Fruit fly (Drosophila melanogaster) whole organism, embryonic: ENCODE results near the gene Evi5.

Experiments used
- Ada2b ChIP-seq: fragments of 200-800 bp; sonication (Bioruptor generic); IDR thresholded peaks from 2 replicates; pipeline ENCODE4 v1.3.6; 2022; ENCODE audit warnings: missing biosample characterization, missing genetic modification characterization
- Adf1 ChIP-seq: fragments of 200-800 bp; sonication (Bioruptor generic); IDR thresholded peaks from 2 replicates; pipeline ENCODE4 v1.3.6; 2022; ENCODE audit warnings: missing biosample characterization, missing genetic modification characterization
- Bgb ChIP-seq: fragments of 200-800 bp; sonication (Bioruptor generic); IDR thresholded peaks from 2 replicates; pipeline ENCODE4 v1.3.6; 2022; ENCODE audit warnings: missing biosample characterization, missing genetic modification characterization; ENCODE audit not compliant: partially characterized antibody
- Bteb2 ChIP-seq: fragments of 200-800 bp; sonication (Bioruptor generic); optimal IDR thresholded peaks from 2 replicates; lab custom pipeline; 2016; ENCODE audit warnings: missing biosample characterization, missing genetic modification characterization
- CG1024 ChIP-seq: fragments of 200-800 bp; sonication (Bioruptor generic); IDR thresholded peaks from 2 replicates; pipeline ENCODE4 v1.3.6; 2022; ENCODE audit warnings: missing biosample characterization, missing genetic modification characterization
- CG10267 ChIP-seq: fragments of 200-800 bp; sonication (Bioruptor generic); optimal IDR thresholded peaks from 2 replicates; lab custom pipeline; 2018; ENCODE audit warnings: missing biosample characterization, mild to moderate bottlenecking, missing genetic modification characterization, moderate library complexity
- CG11504 ChIP-seq: fragments of 200-800 bp; sonication (Bioruptor generic); optimal IDR thresholded peaks from 3 replicates; lab custom pipeline; 2019; ENCODE audit warnings: missing biosample characterization, mild to moderate bottlenecking, missing genetic modification characterization, moderate library complexity
- CG12071 ChIP-seq: fragments of 200-800 bp; sonication (Bioruptor generic); optimal IDR thresholded peaks from 3 replicates; lab custom pipeline; 2018; ENCODE audit warnings: missing biosample characterization, mild to moderate bottlenecking, missing genetic modification characterization
- CG12299 ChIP-seq: fragments of 200-800 bp; sonication (Bioruptor generic); optimal IDR thresholded peaks from 2 replicates; lab custom pipeline; 2018; ENCODE audit warnings: missing biosample characterization, mild to moderate bottlenecking, missing genetic modification characterization
- CG12391 ChIP-seq: fragments of 200-800 bp; sonication (Bioruptor generic); optimal IDR thresholded peaks from 3 replicates; lab custom pipeline; 2018; ENCODE audit warnings: missing biosample characterization, mild to moderate bottlenecking, missing genetic modification characterization, moderate library complexity
- CG16779 ChIP-seq: fragments of 200-800 bp; sonication (Bioruptor generic); IDR thresholded peaks from 2 replicates; pipeline ENCODE4 v1.3.6; 2022; ENCODE audit warnings: missing biosample characterization, missing genetic modification characterization
- CG16863 ChIP-seq: fragments of 200-800 bp; sonication (Bioruptor generic); optimal IDR thresholded peaks from 3 replicates; lab custom pipeline; 2016; ENCODE audit warnings: missing biosample characterization, missing genetic modification characterization
- CG18476 ChIP-seq: fragments of 200-800 bp; sonication (Bioruptor generic); optimal IDR thresholded peaks from 2 replicates; lab custom pipeline; 2016; ENCODE audit warnings: missing biosample characterization, mild to moderate bottlenecking, missing genetic modification characterization
- CG33213 ChIP-seq: fragments of 200-800 bp; sonication (Bioruptor generic); optimal IDR thresholded peaks from 3 replicates; lab custom pipeline; 2016; ENCODE audit warnings: missing biosample characterization, missing genetic modification characterization
- CG33557 ChIP-seq: fragments of 200-800 bp; sonication (Bioruptor generic); optimal IDR thresholded peaks from 2 replicates; lab custom pipeline; 2019; ENCODE audit warnings: missing biosample characterization, mild to moderate bottlenecking, missing genetic modification characterization, moderate library complexity
- CG3995 ChIP-seq: fragments of 200-800 bp; sonication (Bioruptor generic); optimal IDR thresholded peaks from 3 replicates; lab custom pipeline; 2016; ENCODE audit warnings: missing biosample characterization, missing genetic modification characterization
- CG5245 ChIP-seq: fragments of 200-800 bp; sonication (Bioruptor generic); optimal IDR thresholded peaks from 3 replicates; lab custom pipeline; 2016; ENCODE audit warnings: missing biosample characterization, missing genetic modification characterization
- CG7987 ChIP-seq: fragments of 200-800 bp; sonication (Bioruptor generic); optimal IDR thresholded peaks from 2 replicates; lab custom pipeline; 2018; ENCODE audit warnings: missing biosample characterization, mild to moderate bottlenecking, missing genetic modification characterization, moderate library complexity
- Dll ChIP-seq: fragments of 200-800 bp; sonication (Bioruptor generic); IDR thresholded peaks from 4 replicates; pipeline ENCODE4 v1.3.6; 2022; ENCODE audit warnings: missing biosample characterization, missing genetic modification characterization; ENCODE audit not compliant: partially characterized antibody
- Dp ChIP-seq: fragments of 200-800 bp; sonication (Bioruptor generic); optimal IDR thresholded peaks from 2 replicates; lab custom pipeline; 2018; ENCODE audit warnings: missing biosample characterization, mild to moderate bottlenecking, missing genetic modification characterization, moderate library complexity
- Eip74EF ChIP-seq, 2 experiments: fragments of 200-800 bp in 1 of 2; fragments of >200 bp in 1 of 2; sonication (Bioruptor generic) in 1 of 2; optimal IDR thresholded peaks; 2 replicates each; lab custom pipeline; 2017 to 2019; ENCODE audit warnings: missing biosample characterization in 2 of 2, missing genetic modification characterization in 2 of 2, mild to moderate bottlenecking in 1 of 2, moderate library complexity in 1 of 2
- Ets65A ChIP-seq: fragments of 200-800 bp; sonication (Bioruptor generic); peaks from one replicate; lab custom pipeline; 2016; ENCODE audit warnings: missing biosample characterization, missing genetic modification characterization
- Ets97D ChIP-seq: fragments of 200-800 bp; sonication (Bioruptor generic); optimal IDR thresholded peaks from 3 replicates; lab custom pipeline; 2016; ENCODE audit warnings: missing biosample characterization, missing genetic modification characterization
- H2.0 ChIP-seq: fragments of 200-800 bp; sonication (Bioruptor generic); IDR thresholded peaks from 2 replicates; pipeline ENCODE4 v1.3.6; 2022; ENCODE audit warnings: missing biosample characterization, missing genetic modification characterization
- Hey ChIP-seq: fragments of 200-800 bp; sonication (Bioruptor generic); optimal IDR thresholded peaks from 3 replicates; lab custom pipeline; 2018; ENCODE audit warnings: missing biosample characterization, mild to moderate bottlenecking, missing genetic modification characterization
- HmgZ ChIP-seq: fragments of 200-800 bp; sonication (Bioruptor generic); optimal IDR thresholded peaks from 2 replicates; lab custom pipeline; 2018; ENCODE audit warnings: missing biosample characterization, mild to moderate bottlenecking, missing genetic modification characterization
- Jarid2 ChIP-seq: fragments of 200-800 bp; sonication (Bioruptor generic); optimal IDR thresholded peaks from 3 replicates; lab custom pipeline; 2017; ENCODE audit warnings: mild to moderate bottlenecking, missing biosample characterization, missing genetic modification reagents, missing genetic modification characterization
- Lhr ChIP-seq: fragments of 200-800 bp; sonication (Bioruptor generic); optimal IDR thresholded peaks from 3 replicates; lab custom pipeline; 2017; ENCODE audit warnings: mild to moderate bottlenecking, missing biosample characterization, missing genetic modification reagents, missing genetic modification characterization
- Med ChIP-seq: fragments of 200-800 bp; sonication (Bioruptor generic); peaks from one replicate; lab custom pipeline; 2016; ENCODE audit warnings: missing biosample characterization, missing genetic modification characterization, mild to moderate bottlenecking, inconsistent platforms, moderate library complexity
- Myb ChIP-seq: fragments of 200-800 bp; sonication (Bioruptor generic); optimal IDR thresholded peaks from 2 replicates; lab custom pipeline; 2016; ENCODE audit warnings: missing biosample characterization, missing genetic modification characterization
- NfI ChIP-seq: fragments of 200-800 bp; sonication (Bioruptor generic); optimal IDR thresholded peaks from 3 replicates; lab custom pipeline; 2018; ENCODE audit warnings: missing biosample characterization, mild to moderate bottlenecking, missing genetic modification characterization, moderate library complexity
- Optix ChIP-seq: fragments of 200-800 bp; sonication (Bioruptor generic); IDR thresholded peaks from 3 replicates; pipeline ENCODE4 v1.3.6; 2022; ENCODE audit warnings: missing biosample characterization, missing genetic modification characterization
- PHDP ChIP-seq: fragments of 200-800 bp; sonication (Bioruptor generic); optimal IDR thresholded peaks from 3 replicates; lab custom pipeline; 2018; ENCODE audit warnings: missing biosample characterization, mild to moderate bottlenecking, missing genetic modification characterization, moderate library complexity
- Scr ChIP-seq: fragments of 200-800 bp; sonication (Bioruptor generic); IDR thresholded peaks from 2 replicates; pipeline ENCODE4 v1.3.6; 2022; ENCODE audit warnings: missing biosample characterization, missing genetic modification characterization; ENCODE audit not compliant: partially characterized antibody
- Xrp1 ChIP-seq: fragments of 200-800 bp; sonication (Bioruptor generic); IDR thresholded peaks from 2 replicates; pipeline ENCODE4 v1.3.6; 2022; ENCODE audit warnings: missing biosample characterization, missing genetic modification characterization
- amos ChIP-seq: fragments of 200-800 bp; sonication (Bioruptor generic); IDR thresholded peaks from 2 replicates; pipeline ENCODE4 v1.3.6; 2022; ENCODE audit warnings: missing biosample characterization, missing genetic modification characterization; ENCODE audit not compliant: partially characterized antibody
- ara ChIP-seq: fragments of 200-800 bp; sonication (Bioruptor generic); IDR thresholded peaks from 2 replicates; pipeline ENCODE4 v1.3.6; 2022; ENCODE audit warnings: missing biosample characterization, missing genetic modification characterization
- bowl ChIP-seq: fragments of 200-800 bp; sonication (Bioruptor generic); IDR thresholded peaks from 2 replicates; pipeline ENCODE4 v1.3.6; 2022; ENCODE audit warnings: missing biosample characterization, missing genetic modification characterization
- chif ChIP-seq, 2 experiments: fragments of 200-800 bp; sonication (Bioruptor generic); optimal IDR thresholded peaks; 3 replicates each; lab custom pipeline; 2016; ENCODE audit warnings: missing biosample characterization in 2 of 2, missing genetic modification characterization in 2 of 2
- chm ChIP-seq: fragments of 200-800 bp; sonication (Bioruptor generic); IDR thresholded peaks from 2 replicates; pipeline ENCODE4 v1.3.6; 2022; ENCODE audit warnings: missing biosample characterization, missing genetic modification characterization
- ci ChIP-seq: fragments of 200-800 bp; sonication (Bioruptor generic); IDR thresholded peaks from 3 replicates; pipeline ENCODE4 v1.3.6; 2022; ENCODE audit warnings: missing biosample characterization, missing genetic modification characterization
- croc ChIP-seq: fragments of 200-800 bp; sonication (Bioruptor generic); conservative IDR thresholded peaks from 3 replicates; pipeline ENCODE4 v1.3.6; 2022; ENCODE audit warnings: missing biosample characterization, missing genetic modification characterization
- gcm ChIP-seq: fragments of 200-800 bp; sonication (Bioruptor generic); optimal IDR thresholded peaks from 2 replicates; lab custom pipeline; 2019; ENCODE audit warnings: missing biosample characterization, mild to moderate bottlenecking, missing genetic modification characterization, moderate library complexity
- gro ChIP-seq: fragments of 200-800 bp; sonication (Bioruptor generic); optimal IDR thresholded peaks from 2 replicates; lab custom pipeline; 2016; ENCODE audit warnings: missing biosample characterization, missing genetic modification characterization
- hbn ChIP-seq: fragments of 200-800 bp; sonication (Bioruptor generic); IDR thresholded peaks from 2 replicates; pipeline ENCODE4 v1.3.6; 2022; ENCODE audit warnings: missing biosample characterization, missing genetic modification characterization; ENCODE audit not compliant: partially characterized antibody
- knrl ChIP-seq: fragments of 200-800 bp; sonication (Bioruptor generic); IDR thresholded peaks from 3 replicates; pipeline ENCODE4 v1.3.6; 2022; ENCODE audit warnings: missing biosample characterization, missing genetic modification characterization; ENCODE audit not compliant: partially characterized antibody
- lola ChIP-seq, 3 experiments: fragments of >200 bp in 2 of 3; fragments of 200-800 bp in 1 of 3; sonication (Bioruptor generic) in 1 of 3; optimal IDR thresholded peaks; 2 replicates each; lab custom pipeline; 2017 to 2019; ENCODE audit warnings: missing biosample characterization in 3 of 3, missing genetic modification characterization in 3 of 3, mild to moderate bottlenecking in 1 of 3, moderate library complexity in 1 of 3
- row ChIP-seq: fragments of 200-800 bp; sonication (Bioruptor generic); IDR thresholded peaks from 3 replicates; pipeline ENCODE4 v1.3.6; 2022; ENCODE audit warnings: missing biosample characterization, missing genetic modification characterization
- sens ChIP-seq: fragments of 200-800 bp; sonication (Bioruptor generic); peaks from one replicate; lab custom pipeline; 2016; ENCODE audit warnings: missing biosample characterization, missing genetic modification characterization
- stc ChIP-seq: fragments of 200-800 bp; sonication (Bioruptor generic); IDR thresholded peaks from 2 replicates; pipeline ENCODE4 v1.3.6; 2022; ENCODE audit warnings: missing biosample characterization, missing genetic modification characterization
- tio ChIP-seq: fragments of 200-800 bp; sonication (Bioruptor generic); optimal IDR thresholded peaks from 2 replicates; lab custom pipeline; 2017; ENCODE audit warnings: missing biosample characterization, missing genetic modification characterization, inconsistent platforms
- trh ChIP-seq: fragments of 200-800 bp; sonication (Bioruptor generic); optimal IDR thresholded peaks from 2 replicates; lab custom pipeline; 2016; ENCODE audit warnings: missing biosample characterization, missing genetic modification characterization
- zen2 ChIP-seq: fragments of 200-800 bp; sonication (Bioruptor generic); IDR thresholded peaks from 3 replicates; pipeline ENCODE4 v1.3.6; 2022; ENCODE audit warnings: missing biosample characterization, missing genetic modification characterization; ENCODE audit not compliant: partially characterized antibody

The Evi5 gene

dm6 chrX:11483297-11483696, 29.1 kb upstream of the Evi5 start, which contains the start of gene Uba5 (continued):
- TF ChIP-seq CG33557 (GFP tag; lab: Kevin White, UChicago) = no peak
- TF ChIP-seq Dll = peak; percentile 50; the same call in 1 of the 4 replicates
- TF ChIP-seq Scr = peak; percentile 38
- TF ChIP-seq trh (GFP tag; lab: Kevin White, UChicago) = no peak
- no peak for TF ChIP-seq CG12299 (tag; lab: Kevin White, UChicago)
- TF ChIP-seq Jarid2 (GFP tag; lab: Kevin White, UChicago) = no peak
- no peak for TF ChIP-seq Eip74EF (GFP tag; optimal IDR thresholded peaks at IDR 0.05; lab: Kevin White, UChicago)
- TF ChIP-seq knrl (GFP tag; lab: Robert Waterston, UW) = 0 out of 3 replicates have a peak, but pooled peaks have one; percentile 11
- TF ChIP-seq CG10267 = peak; percentile 93
- TF ChIP-seq amos = peak; percentile 53; the same call in 1 of the 2 replicates
- no peak for TF ChIP-seq Ada2b
- peak; percentile 49; the same call in 1 of the 3 replicates for TF ChIP-seq ci (GFP tag; lab: Robert Waterston, UW)
- no peak for TF ChIP-seq CG16779
- no peak for TF ChIP-seq tio (GFP tag; lab: Kevin White, UChicago)
- no peak for TF ChIP-seq CG18476
- TF ChIP-seq CG3995 (GFP tag; lab: Kevin White, UChicago) = no peak
- peak; percentile 44 for TF ChIP-seq Myb (GFP tag; lab: Kevin White, UChicago)
- TF ChIP-seq gcm (GFP tag; lab: Kevin White, UChicago) = no peak
- peak; percentile 87 for TF ChIP-seq Med (GFP tag; lab: Kevin White, UChicago)
- TF ChIP-seq row = no peak
- TF ChIP-seq Xrp1 = 0 out of 2 replicates have a peak, but pooled peaks have one; percentile 9
- no peak for TF ChIP-seq lola (GFP tag; optimal IDR thresholded peaks at IDR 0.05; lab: Kevin White, UChicago)
- TF ChIP-seq HmgZ (tag; lab: Kevin White, UChicago) = peak; percentile 36
- no peak for TF ChIP-seq CG12391 (tag; lab: Kevin White, UChicago)
- TF ChIP-seq CG5245 (GFP tag; lab: Kevin White, UChicago) = no peak
- TF ChIP-seq CG16863 (GFP tag; lab: Kevin White, UChicago) = no peak
- no peak for TF ChIP-seq bowl
- peak; percentile 7 for TF ChIP-seq gro
- TF ChIP-seq Bgb (GFP tag; lab: Robert Waterston, UW) = peak; percentile 49; the same call in 1 of the 2 replicates
- peak; percentile 93 for TF ChIP-seq Dp
- TF ChIP-seq Hey (tag; lab: Kevin White, UChicago) = no peak
- no peak for TF ChIP-seq Adf1
- TF ChIP-seq CG33213 (GFP tag; lab: Kevin White, UChicago) = peak; percentile 27
- TF ChIP-seq Lhr = peak; percentile 79
- TF ChIP-seq H2.0 (GFP tag; lab: Robert Waterston, UW) = no peak
- TF ChIP-seq Ets97D (GFP tag; lab: Kevin White, UChicago) = peak; percentile 50

- no peak for TF ChIP-seq PHDP
- no peak for TF ChIP-seq Optix (GFP tag; lab: Robert Waterston, UW)
- TF ChIP-seq sens (GFP tag; lab: Kevin White, UChicago) = peak; percentile 73
- no peak for TF ChIP-seq CG7987 (GFP tag; lab: Kevin White, UChicago)
- TF ChIP-seq chif (GFP tag; optimal IDR thresholded peaks at IDR 0.05; lab: Kevin White, UChicago) = no peak
- TF ChIP-seq croc (GFP tag; lab: Robert Waterston, UW) = no peak
- no peak for TF ChIP-seq zen2 (GFP tag; lab: Robert Waterston, UW)
- 0 out of 3 replicates have a peak, but pooled peaks have one; percentile 15 for TF ChIP-seq row
- peak; percentile 78 for TF ChIP-seq Ets65A (GFP tag; lab: Kevin White, UChicago)
- TF ChIP-seq CG1024 (GFP tag; lab: Robert Waterston, UW) = no peak
- TF ChIP-seq NfI (GFP tag; lab: Kevin White, UChicago) = no peak
- no peak for TF ChIP-seq hbn (GFP tag; lab: Robert Waterston, UW)
- TF ChIP-seq CG12071 (GFP tag; lab: Kevin White, UChicago) = no peak
- TF ChIP-seq ara (GFP tag; lab: Robert Waterston, UW) = no peak
- TF ChIP-seq chm = no peak
- TF ChIP-seq Bteb2 (GFP tag; lab: Kevin White, UChicago) = no peak
- TF ChIP-seq stc = no peak
- no peak for TF ChIP-seq CG11504 (tag; lab: Kevin White, UChicago)
Measured at dm6 chrX:11476758-11477157, 22.6 kb upstream of the Evi5 start, which contains the start of gene Cyp4g15. Gene Cyp4g15, plus strand, starts transcription at chrX:11477058.
